Fruit fly (Drosophila melanogaster): ENCODE results near the gene CG42481.

The CG42481 gene

DNA sequence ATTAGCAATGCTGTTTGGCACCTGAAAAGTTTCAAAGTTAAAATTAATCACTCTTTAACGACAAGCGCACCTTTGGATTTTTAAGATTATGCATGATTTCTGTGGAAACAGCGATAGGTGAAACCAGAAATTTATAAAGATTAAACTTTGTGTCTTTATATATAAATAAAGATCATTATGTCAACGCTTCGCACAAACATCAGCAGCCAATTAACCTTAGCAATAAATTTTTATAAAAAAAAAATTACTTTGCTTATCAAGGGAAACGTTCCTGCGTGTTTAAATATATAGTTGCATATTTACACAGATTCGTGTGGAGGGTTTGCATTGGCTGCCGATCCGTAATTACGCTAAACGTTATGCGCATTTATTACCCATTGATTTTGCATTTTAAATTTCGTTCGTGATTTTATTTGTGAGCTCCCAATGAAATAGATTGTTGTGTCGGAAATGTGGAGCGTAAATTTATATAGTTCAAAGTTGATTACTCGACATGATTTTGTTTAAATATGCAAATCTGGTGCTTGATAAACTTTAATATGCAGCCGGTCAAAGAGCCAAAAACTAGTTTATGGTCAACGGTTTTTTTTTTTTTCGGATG is 38.0 kb downstream of the CG42481 start:
- peak; percentile 11 for TF ChIP-seq noc (tag; optimal IDR thresholded peaks at IDR 0.05)

DNA sequence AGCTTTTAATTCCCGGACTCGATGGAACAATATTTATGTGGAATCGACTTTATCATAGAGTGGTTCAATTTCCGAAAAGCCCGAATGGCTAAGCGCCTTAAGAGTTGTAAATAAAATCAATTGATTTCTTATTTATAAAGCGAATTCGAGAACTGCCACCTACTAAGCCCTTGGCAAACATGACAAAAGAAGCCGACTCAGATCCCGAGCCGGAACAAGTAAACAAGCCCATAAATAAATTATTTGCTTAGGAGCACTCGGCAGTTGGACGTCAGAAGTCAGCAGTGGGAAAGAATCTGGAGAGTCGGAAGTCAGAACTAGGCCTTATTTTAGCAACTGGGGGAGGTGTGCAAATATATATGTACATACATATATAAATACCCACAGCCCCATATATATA is 39.2 kb downstream of the CG42481 start:
- TF ChIP-seq noc (tag; optimal IDR thresholded peaks at IDR 0.05) = no peak

DNA sequence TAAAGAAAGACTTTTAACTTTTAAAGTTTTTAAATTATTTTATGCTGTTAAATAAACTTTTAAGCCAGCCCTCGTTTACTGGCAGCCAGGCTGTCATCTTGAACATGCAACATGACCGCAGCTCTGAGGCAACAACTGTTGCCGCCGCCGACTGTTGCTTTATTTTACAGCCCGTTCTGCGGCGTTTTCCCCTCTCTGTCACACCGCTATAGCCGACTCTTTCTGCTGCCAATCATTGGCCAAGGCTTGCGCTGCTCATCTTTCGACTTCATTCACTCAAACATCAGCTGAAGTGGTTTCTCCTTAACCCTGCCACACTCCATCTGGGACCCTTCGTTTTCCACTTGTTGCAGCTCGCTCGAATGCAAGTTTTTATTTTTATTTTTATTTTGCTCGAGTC is 42.7 kb downstream of the CG42481 start:
- no peak for TF ChIP-seq noc (tag; optimal IDR thresholded peaks at IDR 0.05)

DNA sequence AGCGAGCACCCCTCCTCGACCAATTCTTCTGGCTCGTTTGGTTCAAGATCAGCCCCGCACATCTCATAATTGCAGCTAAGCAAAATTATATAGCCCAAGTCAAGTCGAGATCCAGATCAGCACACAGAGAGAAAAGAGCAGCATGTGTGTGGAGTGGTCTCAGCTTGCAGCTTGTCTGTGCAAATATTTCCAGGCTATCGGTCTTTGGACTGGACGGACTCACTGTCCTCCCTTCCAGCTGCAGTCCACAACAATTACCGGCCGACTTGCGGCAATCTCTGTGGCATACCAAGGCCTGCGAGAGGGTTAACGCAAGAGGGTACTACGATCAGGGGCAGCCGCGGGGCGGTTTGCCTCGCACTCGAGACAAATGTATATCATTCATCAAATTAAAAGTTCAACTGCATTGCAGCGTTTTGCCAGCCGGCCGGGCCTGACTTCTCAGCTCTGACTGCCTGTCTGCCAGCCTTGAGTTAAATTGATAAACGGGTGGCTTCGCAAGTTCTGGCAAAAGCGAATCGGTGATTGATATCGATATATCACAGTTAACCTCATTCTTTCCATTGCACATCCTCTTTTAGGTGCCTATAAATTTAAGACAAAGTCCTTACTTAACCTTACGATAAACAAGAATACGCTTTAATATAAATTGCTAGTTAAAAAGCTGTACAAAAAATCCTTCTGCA is 43.3 kb downstream of the CG42481 start:
- TF ChIP-seq noc (tag; optimal IDR thresholded peaks at IDR 0.05) = no peak

DNA sequence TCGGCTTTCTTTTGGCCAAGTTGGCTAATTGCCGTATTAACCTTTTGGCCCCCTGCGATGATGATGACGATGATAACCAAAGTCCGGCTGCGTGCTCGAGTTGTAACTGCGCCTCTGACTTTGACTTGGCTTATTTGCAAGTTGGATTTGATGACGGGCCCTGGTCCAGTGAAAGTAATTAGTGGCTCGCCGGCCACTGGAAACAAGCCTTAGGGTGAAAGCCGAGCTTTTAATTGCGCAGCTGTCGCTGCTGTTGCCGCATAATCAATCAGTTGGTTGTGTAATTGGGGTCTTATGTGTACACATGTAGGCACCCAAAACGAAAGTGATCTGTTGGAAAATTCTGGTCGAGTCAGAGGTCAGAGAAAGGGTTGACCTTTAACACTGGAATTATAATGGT is 44.5 kb downstream of the CG42481 start:
- TF ChIP-seq noc (tag; optimal IDR thresholded peaks at IDR 0.05) = no peak

DNA sequence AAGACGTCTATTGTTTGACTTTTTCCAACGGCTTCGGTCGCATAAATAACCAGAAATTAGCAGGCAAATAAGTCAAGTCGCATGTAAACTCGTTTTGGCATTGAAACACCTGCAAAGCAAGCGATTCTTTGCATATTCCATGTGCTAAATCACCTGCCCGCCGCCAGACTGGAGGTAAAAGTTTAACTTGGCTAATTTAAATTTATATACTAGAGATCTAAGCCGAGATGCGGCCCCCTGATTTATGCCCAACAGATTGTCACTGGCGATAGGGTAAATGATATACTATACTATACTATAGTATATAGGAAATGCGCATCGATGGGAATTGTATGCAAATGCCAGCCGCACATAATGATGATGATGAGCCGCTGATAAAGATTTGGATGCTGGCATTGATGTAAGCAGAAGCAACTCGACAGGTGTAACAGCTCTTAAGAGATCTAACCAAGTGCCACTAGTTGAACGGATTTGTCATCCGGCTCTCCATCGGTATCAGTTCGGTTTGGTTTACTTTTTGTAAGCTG is 45.8 kb downstream of the CG42481 start:
- TF ChIP-seq noc (tag; optimal IDR thresholded peaks at IDR 0.05) = no peak

DNA sequence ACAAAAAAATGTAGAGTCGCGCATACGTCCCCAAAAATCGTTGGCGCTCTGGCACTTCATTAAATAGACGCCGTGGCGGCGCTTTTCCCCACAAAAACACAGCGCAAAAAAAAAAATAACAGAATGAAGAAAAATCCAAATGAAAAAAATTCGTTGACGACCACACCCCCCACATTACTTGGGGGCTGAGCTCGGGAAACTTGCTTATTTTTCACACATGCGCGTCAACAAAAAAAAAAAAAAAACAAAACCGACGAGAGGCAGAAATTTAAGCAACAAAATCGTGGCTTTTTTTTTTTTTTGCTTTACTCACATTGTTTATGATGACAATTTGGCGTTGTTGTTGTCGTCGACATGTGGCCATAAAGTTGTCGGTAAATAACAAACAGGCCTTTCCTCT is 47.0 kb downstream of the CG42481 start:
- TF ChIP-seq noc (tag; optimal IDR thresholded peaks at IDR 0.05) = no peak

DNA sequence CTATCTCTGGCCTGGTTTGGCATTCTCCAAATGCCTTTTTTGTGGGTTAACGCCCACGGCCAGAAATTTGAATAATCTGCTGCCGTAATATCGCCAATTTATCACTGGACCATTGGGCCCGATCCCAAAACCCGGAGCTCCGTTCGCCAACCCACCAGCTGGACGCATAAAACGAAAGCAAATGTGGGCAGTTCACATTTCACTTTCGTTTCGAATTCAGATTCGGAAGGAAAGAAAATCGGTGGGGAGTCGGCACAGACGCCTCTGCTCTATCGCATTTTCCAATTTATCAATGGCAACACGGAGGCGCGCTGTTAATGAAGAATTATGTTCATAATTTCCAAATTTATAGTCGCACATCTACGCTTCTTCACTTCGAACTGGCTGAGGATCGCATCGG is 48.8 kb downstream of the CG42481 start:
- no peak for TF ChIP-seq noc (tag; optimal IDR thresholded peaks at IDR 0.05)

DNA sequence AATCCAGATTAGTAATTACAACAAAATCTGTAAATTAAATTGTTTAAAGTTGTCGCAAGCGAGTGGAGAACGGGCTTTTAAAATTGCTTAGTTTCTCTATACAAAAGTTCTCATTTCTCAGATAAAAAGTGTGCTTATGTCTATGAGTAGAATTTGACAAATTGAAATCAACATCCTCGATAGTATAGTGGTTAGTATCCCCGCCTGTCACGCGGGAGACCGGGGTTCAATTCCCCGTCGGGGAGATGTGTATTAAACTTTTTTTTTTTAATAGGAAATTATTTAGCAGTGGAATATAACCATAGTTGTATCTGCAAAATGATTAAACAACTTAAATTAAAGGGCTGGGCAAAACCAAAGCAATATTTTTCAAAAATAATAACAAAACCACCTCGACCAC is 49.4 kb downstream of the CG42481 start:
- no peak for TF ChIP-seq noc (tag; optimal IDR thresholded peaks at IDR 0.05)

Measured in whole organism, larva.